Worm (Caenorhabditis elegans): ENCODE measurements around the gene set-23.

DNA sequence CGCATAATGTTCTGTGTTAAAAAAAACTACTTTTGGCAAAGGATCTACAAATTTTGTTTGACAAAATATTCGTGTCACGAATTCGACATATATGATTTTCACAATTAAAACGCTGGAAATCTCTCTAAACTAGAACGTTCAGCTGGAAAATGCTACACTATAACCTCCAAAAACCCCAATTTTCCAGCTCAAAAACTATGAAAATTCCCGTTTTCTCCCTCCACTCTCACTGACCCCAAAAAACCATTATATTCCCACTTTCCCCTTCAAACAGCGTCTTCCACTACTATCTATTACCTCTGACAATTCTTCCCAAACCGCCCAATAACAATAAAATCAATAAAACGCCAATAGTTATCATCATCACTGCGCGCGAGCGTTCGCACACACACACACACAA is 24.7 kb upstream of the set-23 start, which contains the start of gene Y41D4B.14:
- TF ChIP-seq sdz-38 (tag; optimal IDR thresholded peaks at IDR 0.05) = no peak
- no peak for TF ChIP-seq unc-62 (GFP tag; optimal IDR thresholded peaks at IDR 0.05)
- TF ChIP-seq ama-1 (optimal IDR thresholded peaks at IDR 0.05) = no peak
- TF ChIP-seq ama-1 (GFP tag; optimal IDR thresholded peaks at IDR 0.05) = no peak
- no peak for TF ChIP-seq egrh-3 (GFP tag; IDR thresholded peaks at IDR 0.05)
- TF ChIP-seq Y95B8A.8 (GFP tag; IDR thresholded peaks at IDR 0.05) = no peak
- TF ChIP-seq ceh-40 (GFP tag; IDR thresholded peaks at IDR 0.05) = no peak
- TF ChIP-seq lin-26 (GFP tag; IDR thresholded peaks at IDR 0.05) = no peak
- TF ChIP-seq ekl-4 (GFP tag; IDR thresholded peaks at IDR 0.05) = no peak
- TF ChIP-seq lsy-27 (tag; optimal IDR thresholded peaks at IDR 0.05; ENCODE audit: borderline replicate concordance, insufficient read depth) = no peak
- no peak for TF ChIP-seq C06A6.2 (GFP tag; conservative IDR thresholded peaks at IDR 0.05)
- TF ChIP-seq mes-4 (tag; optimal IDR thresholded peaks at IDR 0.05) = no peak
- no peak for TF ChIP-seq rpc-1 (optimal IDR thresholded peaks at IDR 0.05)
- no peak for TF ChIP-seq rpc-1 (tag; optimal IDR thresholded peaks at IDR 0.05)
- TF ChIP-seq ceh-79 (tag; optimal IDR thresholded peaks at IDR 0.05) = no peak
- TF ChIP-seq pha-4 (tag; optimal IDR thresholded peaks at IDR 0.05) = no peak

Measured in whole organism, young adult.